Fruit fly (Drosophila melanogaster): ENCODE measurements around the gene CG31551.

The CG31551 gene

dm6 chr3R:5594878-5595277, 32.8 kb upstream of the CG31551 start:
- TF ChIP-seq CG33017 (tag; optimal IDR thresholded peaks at IDR 0.05): no peak
- TF ChIP-seq tj (GFP tag; optimal IDR thresholded peaks at IDR 0.05): peak; percentile 40

dm6 chr3R:5599521-5600360, 27.9 kb upstream of the CG31551 start:
- TF ChIP-seq CG1620 (GFP tag; optimal IDR thresholded peaks at IDR 0.05) (no peak), cnc (optimal IDR thresholded peaks at IDR 0.05) (no peak), cic (GFP tag; optimal IDR thresholded peaks at IDR 0.05) (peak; percentile 45), CG7101 (tag; optimal IDR thresholded peaks at IDR 0.05) (no peak), CG12768 (GFP tag; optimal IDR thresholded peaks at IDR 0.05) (no peak), pad (GFP tag; optimal IDR thresholded peaks at IDR 0.05) (no peak), CG33017 (tag; optimal IDR thresholded peaks at IDR 0.05) (no peak), toe (GFP tag; optimal IDR thresholded peaks at IDR 0.05) (no peak), Mnt (GFP tag; optimal IDR thresholded peaks at IDR 0.05) (peak; percentile 97), CG14711 (tag; optimal IDR thresholded peaks at IDR 0.05) (peak; percentile 36), tj (GFP tag; optimal IDR thresholded peaks at IDR 0.05) (peak; percentile 8), ovo (GFP tag; optimal IDR thresholded peaks at IDR 0.05) (peak; percentile 4)

- TF ChIP-seq kay (GFP tag; ENCODE audit: borderline replicate concordance) (peak; percentile 97), pad (GFP tag; optimal IDR thresholded peaks at IDR 0.05) (peak; percentile 67), bab1 (GFP tag; optimal IDR thresholded peaks at IDR 0.05) (peak; percentile 49), CG7045 (GFP tag; optimal IDR thresholded peaks at IDR 0.05) (peak; percentile 66), CG5204 (GFP tag; optimal IDR thresholded peaks at IDR 0.05) (no peak), Hr96 (GFP tag; optimal IDR thresholded peaks at IDR 0.05) (no peak), tj (GFP tag; optimal IDR thresholded peaks at IDR 0.05) (peak; percentile 67), Mnt (GFP tag; optimal IDR thresholded peaks at IDR 0.05) (peak; percentile 96), toe (GFP tag; optimal IDR thresholded peaks at IDR 0.05) (no peak), CG11617 (GFP tag; optimal IDR thresholded peaks at IDR 0.05) (peak; percentile 65), CG7101 (tag; optimal IDR thresholded peaks at IDR 0.05) (peak; percentile 69), Crg-1 (GFP tag; optimal IDR thresholded peaks at IDR 0.05) (no peak), CG1620 (GFP tag; optimal IDR thresholded peaks at IDR 0.05) (peak; percentile 32), ovo (GFP tag; optimal IDR thresholded peaks at IDR 0.05) (peak; percentile 76), Clk (GFP tag; optimal IDR thresholded peaks at IDR 0.05) (no peak), CG12768 (GFP tag; optimal IDR thresholded peaks at IDR 0.05) (peak; percentile 87), cic (GFP tag; optimal IDR thresholded peaks at IDR 0.05) (peak; percentile 87), CG33017 (tag; optimal IDR thresholded peaks at IDR 0.05) (peak; percentile 74), cnc (optimal IDR thresholded peaks at IDR 0.05) (peak; percentile 63 to 95), CG14711 (tag; optimal IDR thresholded peaks at IDR 0.05) (no peak)
Observed at dm6 chr3R:5600361-5601043, 27.1 kb upstream of the CG31551 start.

- TF ChIP-seq CG1620 (GFP tag; optimal IDR thresholded peaks at IDR 0.05) (peak; percentile 80), kay (GFP tag; ENCODE audit: borderline replicate concordance) (peak; percentile 94), tj (GFP tag; optimal IDR thresholded peaks at IDR 0.05) (no peak), bab1 (GFP tag; optimal IDR thresholded peaks at IDR 0.05) (peak; percentile 46), CG7101 (tag; optimal IDR thresholded peaks at IDR 0.05) (peak; percentile 70), toe (GFP tag; optimal IDR thresholded peaks at IDR 0.05) (no peak), CG11617 (GFP tag; optimal IDR thresholded peaks at IDR 0.05) (peak; percentile 81), cnc (optimal IDR thresholded peaks at IDR 0.05) (no peak), CG7045 (GFP tag; optimal IDR thresholded peaks at IDR 0.05) (peak; percentile 9), cic (GFP tag; optimal IDR thresholded peaks at IDR 0.05) (no peak), pad (GFP tag; optimal IDR thresholded peaks at IDR 0.05) (no peak), CG33017 (tag; optimal IDR thresholded peaks at IDR 0.05) (peak; percentile 41), CG12768 (GFP tag; optimal IDR thresholded peaks at IDR 0.05) (peak; percentile 14), CG5204 (GFP tag; optimal IDR thresholded peaks at IDR 0.05) (no peak), Hr96 (GFP tag; optimal IDR thresholded peaks at IDR 0.05) (no peak), Clk (GFP tag; optimal IDR thresholded peaks at IDR 0.05) (peak; percentile 25), ovo (GFP tag; optimal IDR thresholded peaks at IDR 0.05) (peak; percentile 69), Mnt (GFP tag; optimal IDR thresholded peaks at IDR 0.05) (no peak), Crg-1 (GFP tag; optimal IDR thresholded peaks at IDR 0.05) (peak; percentile 76), CG14711 (tag; optimal IDR thresholded peaks at IDR 0.05) (peak; percentile 60)
Observed at dm6 chr3R:5601044-5601523, 26.6 kb upstream of the CG31551 start, which contains the start of the genes kra and SecS. TSS of gene kra (minus strand) at chr3R:5601136. TSS of gene SecS (plus strand) at chr3R:5601433.

dm6 chr3R:5606477-5606876, 21.2 kb upstream of the CG31551 start, which contains the start of gene asl:
TSS of gene asl (minus strand) at chr3R:5606543.
- TF ChIP-seq pad (GFP tag; optimal IDR thresholded peaks at IDR 0.05) (peak; percentile 32), CG33017 (tag; optimal IDR thresholded peaks at IDR 0.05) (peak; percentile 52), Hr96 (GFP tag; optimal IDR thresholded peaks at IDR 0.05) (no peak), bab1 (GFP tag; optimal IDR thresholded peaks at IDR 0.05) (peak; percentile 72), cnc (optimal IDR thresholded peaks at IDR 0.05) (no peak), CG12768 (GFP tag; optimal IDR thresholded peaks at IDR 0.05) (peak; percentile 11), CG14711 (tag; optimal IDR thresholded peaks at IDR 0.05) (peak; percentile 99), ovo (GFP tag; optimal IDR thresholded peaks at IDR 0.05) (no peak), CG11617 (GFP tag; optimal IDR thresholded peaks at IDR 0.05) (peak; percentile 43), kay (GFP tag; ENCODE audit: borderline replicate concordance) (no peak), CG5204 (GFP tag; optimal IDR thresholded peaks at IDR 0.05) (no peak), toe (GFP tag; optimal IDR thresholded peaks at IDR 0.05) (no peak), CG7045 (GFP tag; optimal IDR thresholded peaks at IDR 0.05) (peak; percentile 44), cic (GFP tag; optimal IDR thresholded peaks at IDR 0.05) (peak; percentile 25), Crg-1 (GFP tag; optimal IDR thresholded peaks at IDR 0.05) (no peak), Mnt (GFP tag; optimal IDR thresholded peaks at IDR 0.05) (peak; percentile 59), CG7101 (tag; optimal IDR thresholded peaks at IDR 0.05) (peak; percentile 60), CG1620 (GFP tag; optimal IDR thresholded peaks at IDR 0.05) (peak; percentile 45), Clk (GFP tag; optimal IDR thresholded peaks at IDR 0.05) (no peak), tj (GFP tag; optimal IDR thresholded peaks at IDR 0.05) (no peak)
